Fruit fly (Drosophila melanogaster) whole organism, adult: ENCODE measurements around the gene Or33c.

ENCODE experiments used
- CG11617 ChIP-seq: fragments of 200-800 bp; sonication (Bioruptor generic); optimal IDR thresholded peaks from 2 replicates; lab custom pipeline; 2017; ENCODE audit warnings: mild to moderate bottlenecking, missing biosample characterization, missing genetic modification reagents, missing genetic modification characterization
- Crg-1 ChIP-seq: fragments of 200-800 bp; sonication (Bioruptor generic); optimal IDR thresholded peaks from 2 replicates; lab custom pipeline; 2016; ENCODE audit warnings: missing biosample characterization, missing genetic modification characterization

dm6 chr2L:11931603-11932002, 6.2 kb upstream of the Or33c start:
- TF ChIP-seq CG11617 (GFP tag; lab: Kevin White, UChicago) (no peak), Crg-1 (GFP tag; lab: Kevin White, UChicago) (no peak)
